Fruit fly (Drosophila melanogaster) whole organism, embryonic: ENCODE data around the gene CG14020.

ENCODE experiments used
- Antp ChIP-seq: fragments of 200-800 bp; sonication (Bioruptor generic); optimal IDR thresholded peaks from 3 replicates; lab custom pipeline; 2016; ENCODE audit warnings: missing biosample characterization, missing genetic modification characterization
- Awh ChIP-seq: fragments of 200-800 bp; sonication (Bioruptor generic); IDR thresholded peaks from 2 replicates; pipeline ENCODE4, ENCODE4 v1.3.6; 2022; ENCODE audit warnings: missing biosample characterization, missing genetic modification characterization
- CG11696 ChIP-seq: fragments of 200-800 bp; sonication (Bioruptor generic); IDR thresholded peaks from 2 replicates; pipeline ENCODE4 v1.3.6; 2022; ENCODE audit warnings: missing biosample characterization, missing genetic modification characterization
- CG12236 ChIP-seq: fragments of 200-800 bp; sonication (Bioruptor generic); optimal IDR thresholded peaks from 2 replicates; lab custom pipeline; 2016; ENCODE audit warnings: missing biosample characterization, missing genetic modification characterization
- CG12769 ChIP-seq: fragments of 200-800 bp; sonication (Bioruptor generic); optimal IDR thresholded peaks from 2 replicates; lab custom pipeline; 2019; ENCODE audit warnings: missing biosample characterization, mild to moderate bottlenecking, missing genetic modification characterization, moderate library complexity
- CG14667 ChIP-seq: fragments of 200-800 bp; sonication (Bioruptor generic); IDR thresholded peaks from 2 replicates; pipeline ENCODE4 v1.3.6; 2022; ENCODE audit warnings: missing biosample characterization, missing genetic modification characterization
- CG14965 ChIP-seq: fragments of 200-800 bp; sonication (Bioruptor generic); optimal IDR thresholded peaks from 2 replicates; lab custom pipeline; 2016; ENCODE audit warnings: missing biosample characterization, missing genetic modification characterization, borderline replicate concordance
- CG1603 ChIP-seq: fragments of 200-800 bp; sonication (Bioruptor generic); optimal IDR thresholded peaks from 2 replicates; lab custom pipeline; 2019; ENCODE audit warnings: missing biosample characterization, mild to moderate bottlenecking, missing genetic modification characterization, moderate library complexity
- CG16779 ChIP-seq: fragments of 200-800 bp; sonication (Bioruptor generic); IDR thresholded peaks from 2 replicates; pipeline ENCODE4 v1.3.6; 2022; ENCODE audit warnings: missing biosample characterization, missing genetic modification characterization
- CG17186 ChIP-seq: fragments of 200-800 bp; sonication (Bioruptor generic); optimal IDR thresholded peaks from 3 replicates; lab custom pipeline; 2017; ENCODE audit warnings: missing biosample characterization, missing genetic modification reagents, missing genetic modification characterization
- CG17829 ChIP-seq: fragments of 200-800 bp; optimal IDR thresholded peaks from 2 replicates; lab custom pipeline; 2019; ENCODE audit warnings: missing biosample characterization, mild to moderate bottlenecking, missing genetic modification characterization, moderate library complexity
- CG2116 ChIP-seq: fragments of 200-800 bp; sonication (Bioruptor generic); optimal IDR thresholded peaks from 3 replicates; lab custom pipeline; 2018; ENCODE audit warnings: missing biosample characterization, mild to moderate bottlenecking, missing genetic modification characterization
- CG2678 ChIP-seq: fragments of 200-800 bp; sonication (Bioruptor generic); optimal IDR thresholded peaks from 3 replicates; lab custom pipeline; 2019; ENCODE audit warnings: missing biosample characterization, mild to moderate bottlenecking, missing genetic modification characterization, moderate library complexity
- CG32772 ChIP-seq: fragments of 200-800 bp; sonication (Bioruptor generic); IDR thresholded peaks from 2 replicates; pipeline ENCODE4 v1.3.6; 2022; ENCODE audit warnings: missing biosample characterization, missing genetic modification characterization
- CG3726 ChIP-seq: fragments of 200-800 bp; sonication (Bioruptor generic); IDR thresholded peaks from 3 replicates; pipeline ENCODE4, ENCODE4 v1.3.6; 2022; ENCODE audit warnings: missing biosample characterization, missing genetic modification characterization
- CG7357 ChIP-seq: fragments of 200-800 bp; sonication (Bioruptor generic); IDR thresholded peaks from 3 replicates; pipeline ENCODE4 v1.3.6; 2022; ENCODE audit warnings: missing biosample characterization, missing genetic modification characterization
- CG9932 ChIP-seq: fragments of 200-800 bp; sonication (Bioruptor generic); IDR thresholded peaks from 2 replicates; pipeline ENCODE4 v1.3.6; 2022; ENCODE audit warnings: missing biosample characterization, missing genetic modification characterization
- Dll ChIP-seq: fragments of 200-800 bp; sonication (Bioruptor generic); IDR thresholded peaks from 4 replicates; pipeline ENCODE4 v1.3.6; 2022; ENCODE audit warnings: missing biosample characterization, missing genetic modification characterization; ENCODE audit not compliant: partially characterized antibody
- Gsc ChIP-seq: fragments of 200-800 bp; sonication (Bioruptor generic); IDR thresholded peaks from 2 replicates; pipeline ENCODE4 v1.3.6; 2022; ENCODE audit warnings: missing biosample characterization, missing genetic modification characterization
- HLHmδ ChIP-seq: fragments of 200-800 bp; sonication (Bioruptor generic); optimal IDR thresholded peaks from 2 replicates; lab custom pipeline; 2018; ENCODE audit warnings: missing biosample characterization, mild to moderate bottlenecking, missing genetic modification characterization, moderate library complexity
- Hr78 ChIP-seq, 2 experiments: fragments of 200-800 bp in 1 of 2; fragments of >200 bp in 1 of 2; sonication (Bioruptor generic) in 1 of 2; optimal IDR thresholded peaks; 2 replicates each; lab custom pipeline; 2017 to 2019; ENCODE audit warnings: missing biosample characterization in 2 of 2, missing genetic modification characterization in 2 of 2, mild to moderate bottlenecking in 1 of 2, moderate library complexity in 1 of 2
- Mad ChIP-seq: fragments of 200-800 bp; sonication (Bioruptor generic); optimal IDR thresholded peaks from 2 replicates; lab custom pipeline; 2016; ENCODE audit warnings: missing biosample characterization, missing genetic modification characterization
- Myb ChIP-seq: fragments of 200-800 bp; sonication (Bioruptor generic); optimal IDR thresholded peaks from 2 replicates; lab custom pipeline; 2016; ENCODE audit warnings: missing biosample characterization, missing genetic modification characterization
- Neu2 ChIP-seq: fragments of 200-800 bp; sonication (Bioruptor generic); optimal IDR thresholded peaks from 3 replicates; lab custom pipeline; 2016; ENCODE audit warnings: missing biosample characterization, missing genetic modification characterization, borderline replicate concordance
- Oaz ChIP-seq: fragments of 200-800 bp; sonication (Bioruptor generic); IDR thresholded peaks from 2 replicates; pipeline ENCODE4 v1.3.6; 2022; ENCODE audit warnings: missing biosample characterization, missing genetic modification characterization
- Sox102F ChIP-seq: fragments of 200-800 bp; sonication (Bioruptor generic); optimal IDR thresholded peaks from 2 replicates; lab custom pipeline; 2018; ENCODE audit warnings: missing biosample characterization, mild to moderate bottlenecking, missing genetic modification characterization, moderate library complexity
- Sry-β ChIP-seq: fragments of 200-800 bp; sonication (Bioruptor generic); optimal IDR thresholded peaks from 2 replicates; lab custom pipeline; 2018; ENCODE audit warnings: missing biosample characterization, mild to moderate bottlenecking, missing genetic modification characterization, moderate library complexity
- Ssrp ChIP-seq: fragments of 200-800 bp; sonication (Bioruptor generic); optimal IDR thresholded peaks from 2 replicates; lab custom pipeline; 2018; ENCODE audit warnings: missing biosample characterization, mild to moderate bottlenecking, missing genetic modification characterization, moderate library complexity
- Usf ChIP-seq: fragments of 200-800 bp; sonication (Bioruptor generic); optimal IDR thresholded peaks from 2 replicates; lab custom pipeline; 2017; ENCODE audit warnings: missing genotype, missing biosample characterization, missing genetic modification characterization
- Xrp1 ChIP-seq: fragments of 200-800 bp; sonication (Bioruptor generic); IDR thresholded peaks from 2 replicates; pipeline ENCODE4 v1.3.6; 2022; ENCODE audit warnings: missing biosample characterization, missing genetic modification characterization
- abd-A ChIP-seq: fragments of 200-800 bp; sonication (Bioruptor generic); optimal IDR thresholded peaks from 3 replicates; lab custom pipeline; 2019; ENCODE audit warnings: missing biosample characterization, mild to moderate bottlenecking, missing genetic modification characterization, moderate library complexity
- btn ChIP-seq: fragments of 200-800 bp; sonication (Bioruptor generic); optimal IDR thresholded peaks from 2 replicates; lab custom pipeline; 2016; ENCODE audit warnings: missing biosample characterization, missing genetic modification characterization
- chn ChIP-seq: fragments of 200-800 bp; sonication (Bioruptor generic); optimal IDR thresholded peaks from 2 replicates; lab custom pipeline; 2016; ENCODE audit warnings: missing biosample characterization, missing genetic modification characterization
- corto ChIP-seq: fragments of 200-800 bp; sonication (Bioruptor generic); optimal IDR thresholded peaks from 2 replicates; lab custom pipeline; 2016; ENCODE audit warnings: missing biosample characterization, mild to moderate bottlenecking, missing genetic modification characterization, moderate library complexity
- dati ChIP-seq: fragments of 200-800 bp; sonication (Bioruptor generic); IDR thresholded peaks from 2 replicates; pipeline ENCODE4 v1.3.6; 2022; ENCODE audit warnings: missing biosample characterization, missing genetic modification characterization
- dpn ChIP-seq, 2 experiments: fragments of 200-800 bp; sonication (Bioruptor generic); optimal IDR thresholded peaks; 3 replicates each; lab custom pipeline; 2016; ENCODE audit warnings: missing biosample characterization in 2 of 2, missing genetic modification characterization in 2 of 2
- ewg ChIP-seq: fragments of 200-800 bp; sonication (Bioruptor generic); optimal IDR thresholded peaks from 3 replicates; lab custom pipeline; 2017; ENCODE audit warnings: mild to moderate bottlenecking, missing biosample characterization, missing genetic modification reagents, missing genetic modification characterization
- eyg ChIP-seq: fragments of 200-800 bp; sonication (Bioruptor generic); optimal IDR thresholded peaks from 3 replicates; lab custom pipeline; 2016; ENCODE audit warnings: missing biosample characterization, missing genetic modification characterization
- gem ChIP-seq: fragments of 200-800 bp; sonication (Bioruptor generic); optimal IDR thresholded peaks from 2 replicates; lab custom pipeline; 2019; ENCODE audit warnings: missing biosample characterization, mild to moderate bottlenecking, missing genetic modification characterization, moderate library complexity
- lab ChIP-seq: fragments of 200-800 bp; sonication (Bioruptor generic); optimal IDR thresholded peaks from 3 replicates; lab custom pipeline; 2017; ENCODE audit warnings: missing biosample characterization, missing genetic modification characterization, mild to moderate bottlenecking, moderate library complexity, missing genetic modification reagents
- lbe ChIP-seq: fragments of 200-800 bp; sonication (Bioruptor generic); optimal IDR thresholded peaks from 2 replicates; lab custom pipeline; 2016; ENCODE audit warnings: missing biosample characterization, mild to moderate bottlenecking, missing genetic modification characterization
- phol ChIP-seq: fragments of 200-800 bp; sonication (Bioruptor generic); optimal IDR thresholded peaks from 3 replicates; lab custom pipeline; 2018; ENCODE audit warnings: missing biosample characterization, mild to moderate bottlenecking, missing genetic modification characterization, moderate library complexity
- ranshi ChIP-seq: fragments of 200-800 bp; sonication (Bioruptor generic); IDR thresholded peaks from 2 replicates; pipeline ENCODE4 v1.3.6; 2022; ENCODE audit warnings: missing biosample characterization, missing genetic modification characterization
- sens ChIP-seq: fragments of 200-800 bp; sonication (Bioruptor generic); peaks from one replicate; lab custom pipeline; 2016; ENCODE audit warnings: missing biosample characterization, missing genetic modification characterization
- sug ChIP-seq: fragments of 200-800 bp; optimal IDR thresholded peaks from 2 replicates; lab custom pipeline; 2019; ENCODE audit warnings: missing biosample characterization, mild to moderate bottlenecking, missing genetic modification characterization, moderate library complexity
- tap ChIP-seq: fragments of 200-800 bp; optimal IDR thresholded peaks from 3 replicates; lab custom pipeline; 2019; ENCODE audit warnings: missing biosample characterization, mild to moderate bottlenecking, missing genetic modification characterization, moderate library complexity
- zen ChIP-seq: fragments of 200-800 bp; sonication (Bioruptor generic); optimal IDR thresholded peaks from 3 replicates; lab custom pipeline; 2018; ENCODE audit warnings: missing biosample characterization, mild to moderate bottlenecking, missing genetic modification characterization, moderate library complexity

CG14020 gene

DNA sequence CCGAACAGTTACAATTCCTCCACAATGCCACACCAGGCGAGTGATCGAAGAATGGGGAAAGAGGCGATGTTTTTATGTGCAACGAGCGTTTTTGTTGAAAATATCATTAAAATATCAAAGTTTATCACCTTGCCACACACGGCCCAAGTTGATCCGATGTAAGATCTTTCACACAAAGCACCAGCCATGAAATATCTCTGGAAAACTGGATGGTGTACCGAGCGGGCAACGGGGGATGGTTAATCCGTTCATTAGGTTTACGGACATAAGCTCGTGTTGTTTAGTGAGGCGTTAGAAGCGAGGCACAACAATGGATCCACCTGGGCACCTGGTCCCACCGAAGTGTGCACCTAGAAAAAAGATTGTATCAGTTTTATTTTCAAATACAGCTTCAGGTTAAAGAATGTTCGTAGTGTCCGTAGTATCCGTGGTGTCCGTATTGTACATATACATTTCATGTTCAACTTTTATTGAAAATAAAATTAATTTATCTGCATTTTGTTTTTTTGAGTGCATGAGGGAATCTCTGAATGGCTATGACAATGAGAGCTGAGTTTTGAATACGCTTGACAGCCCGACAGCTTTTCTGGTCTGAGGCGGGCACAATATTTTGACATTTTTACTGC, 21.0 kb upstream of the CG14020 start (continued):
- TF ChIP-seq CG17186 (no peak), Usf (GFP tag; lab: Kevin White, UChicago) (peak; percentile 7), CG7357 (peak; percentile 12; the same call in 1 of the 3 replicates), eyg (GFP tag; lab: Kevin White, UChicago) (no peak), CG2116 (no peak)
- TF ChIP-seq, all 482 proteins: peak for 255

DNA sequence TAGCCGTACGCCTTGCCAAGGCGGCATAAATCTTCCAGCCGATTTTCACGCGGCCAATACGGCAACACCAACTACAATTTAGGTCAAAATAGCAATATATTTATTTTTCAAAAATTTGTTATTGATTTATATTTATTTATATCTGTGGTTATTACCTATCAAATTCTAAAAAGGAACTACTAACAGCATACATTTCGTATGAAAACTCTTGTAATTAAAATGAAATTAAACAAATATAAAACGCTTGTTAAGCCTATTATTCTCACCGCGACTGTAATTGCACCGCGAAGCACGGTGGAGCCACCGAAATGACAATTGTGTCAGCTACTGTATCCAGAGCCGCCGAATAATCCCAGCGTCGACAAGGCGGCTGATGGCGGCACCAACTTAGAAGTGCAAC, 18.1 kb upstream of the CG14020 start:
- no peak for TF ChIP-seq CG16779 (GFP tag; lab: Robert Waterston, UW)
- TF ChIP-seq CG11696 (GFP tag; lab: Robert Waterston, UW), result peak; percentile 53; the same call in 1 of the 2 replicates
- peak; percentile 22; the same call in 1 of the 2 replicates for TF ChIP-seq Xrp1

DNA sequence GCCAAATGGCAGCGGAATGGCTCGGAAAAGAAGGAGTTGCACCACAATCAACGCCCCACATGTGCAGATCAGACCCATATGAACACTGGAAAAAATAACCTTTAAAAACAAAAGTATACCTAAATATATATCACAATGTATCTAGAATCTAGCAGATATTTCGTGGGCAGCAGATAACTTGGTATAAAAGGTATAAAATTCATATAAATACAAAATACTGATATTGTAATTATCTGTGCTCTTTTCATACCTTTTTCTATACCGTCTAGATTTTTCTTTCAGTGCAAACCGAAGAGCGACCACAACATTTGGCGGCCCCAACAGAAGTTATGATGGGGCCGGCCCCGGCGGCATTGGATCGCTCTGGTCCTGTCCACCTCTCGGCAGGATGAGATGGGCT, 16.2 kb upstream of the CG14020 start:
- TF ChIP-seq CG14965 (GFP tag; lab: Kevin White, UChicago) (no peak), ewg (GFP tag; lab: Kevin White, UChicago) (no peak), HLHmδ (GFP tag; lab: Kevin White, UChicago) (no peak), CG14667 (GFP tag; lab: Robert Waterston, UW) (0 out of 2 replicates have a peak, but pooled peaks have one; percentile 7), CG17829 (tag; lab: Kevin White, UChicago) (no peak), btn (no peak), Neu2 (GFP tag; lab: Kevin White, UChicago) (no peak), lbe (GFP tag; lab: Kevin White, UChicago) (peak; percentile 44), dpn (GFP tag; optimal IDR thresholded peaks at IDR 0.05; lab: Kevin White, UChicago) (no peak), corto (GFP tag; lab: Kevin White, UChicago) (peak; percentile 41), sug (no peak), tap (tag; lab: Kevin White, UChicago) (no peak), Hr78 (GFP tag; optimal IDR thresholded peaks at IDR 0.05; lab: Kevin White, UChicago) (no peak), sens (peak; percentile 65), Dll (GFP tag; lab: Robert Waterston, UW) (no peak), CG2678 (no peak), CG1603 (tag; lab: Kevin White, UChicago) (peak; percentile 1), Sry-β (no peak), phol (tag; lab: Kevin White, UChicago) (no peak), Gsc (no peak), gem (peak; percentile 14), CG9932 (GFP tag; lab: Robert Waterston, UW) (no peak), Oaz (GFP tag; lab: Robert Waterston, UW) (no peak), Mad (GFP tag; lab: Kevin White, UChicago) (no peak), chn (no peak), CG3726 (GFP tag; lab: Robert Waterston, UW) (no peak), Ssrp (tag; lab: Kevin White, UChicago) (no peak)

DNA sequence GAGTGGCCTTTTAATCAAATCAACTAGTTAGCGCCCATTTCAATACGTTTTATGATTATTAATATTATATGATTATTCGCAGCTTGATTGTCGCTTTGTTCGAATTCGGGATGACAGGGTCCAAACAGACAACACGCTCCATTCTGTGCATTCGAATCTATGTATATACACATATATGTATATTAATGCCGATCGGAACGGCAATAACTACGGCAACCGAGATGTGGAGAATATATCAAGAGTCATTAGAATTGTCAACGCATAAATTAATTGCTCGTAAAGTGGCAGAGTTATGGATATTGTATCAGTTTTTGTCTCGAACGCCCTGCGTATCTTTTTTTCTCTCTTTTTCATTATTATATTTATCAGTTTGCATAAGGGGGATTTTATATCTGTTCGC, 14.7 kb upstream of the CG14020 start:
- no peak for TF ChIP-seq Myb (GFP tag; lab: Kevin White, UChicago)
- peak; percentile 98 for TF ChIP-seq abd-A (tag; lab: Kevin White, UChicago)
- no peak for TF ChIP-seq CG12236 (GFP tag; lab: Kevin White, UChicago)
- no peak for TF ChIP-seq zen
- no peak for TF ChIP-seq lab (GFP tag; lab: Kevin White, UChicago)
- TF ChIP-seq ranshi, result no peak
- TF ChIP-seq Antp (GFP tag; lab: Kevin White, UChicago), result no peak
- TF ChIP-seq dati, result no peak
- TF ChIP-seq CG32772, result no peak
- no peak for TF ChIP-seq phol (tag; lab: Kevin White, UChicago)
- TF ChIP-seq Hr78 (GFP tag; optimal IDR thresholded peaks at IDR 0.05; lab: Kevin White, UChicago), result no peak
- TF ChIP-seq Sox102F (GFP tag; lab: Kevin White, UChicago), result no peak
- TF ChIP-seq Awh (GFP tag; lab: Robert Waterston, UW), result peak; percentile 61; the same call in 1 of the 2 replicates
- TF ChIP-seq CG12769, result peak; percentile 50
- TF ChIP-seq, all 482 proteins: peak for 3
